Worm (Caenorhabditis elegans) whole organism, midembryonic: ENCODE results near the gene asm-1.

Experiments used
- cog-1 ChIP-seq: sonication (generic microtip); optimal IDR thresholded peaks from 2 replicates; lab custom pipeline; 2016; ENCODE audit warnings: missing genetic modification characterization, missing compliant biosample characterization
- flt-1 ChIP-seq: fragments of 200-800 bp; sonication (Bioruptor generic); IDR thresholded peaks from 2 replicates; pipeline ENCODE4 v1.3.6; 2022; ENCODE audit warnings: missing genetic modification characterization, missing compliant biosample characterization

ce11 chrII:6893589-6894245 lies 16.2 kb upstream of the asm-1 start, which contains the start of gene adal-1:
- TF ChIP-seq flt-1 (no peak), cog-1 (tag; lab: Kevin White, UChicago) (no peak)
